Worm (Caenorhabditis elegans): ENCODE data around the gene mec-14.

DNA sequence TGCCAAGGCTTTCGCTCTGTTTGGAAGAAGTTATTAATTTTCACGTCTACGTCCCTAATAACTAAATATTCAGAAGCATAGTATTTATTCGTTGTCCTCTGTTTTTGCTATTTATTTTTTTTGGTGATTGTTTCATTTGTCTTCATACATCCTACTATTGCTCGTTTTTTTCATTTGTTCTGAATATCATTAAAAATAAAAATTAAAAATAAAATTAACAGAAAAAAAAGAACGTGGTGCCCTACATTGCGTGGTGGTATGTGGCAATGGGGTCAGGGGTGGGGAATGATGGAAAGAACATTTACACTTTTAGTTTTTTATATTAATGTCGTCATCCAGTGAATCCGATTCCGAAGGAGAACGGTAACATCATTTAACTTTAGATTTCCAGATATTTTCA, 48.3 kb upstream of the mec-14 start, which contains the start of gene ztf-31:
- TF ChIP-seq lin-13 (GFP tag; optimal IDR thresholded peaks at IDR 0.05) (no peak), mdt-29 (GFP tag; IDR thresholded peaks at IDR 0.05) (no peak), lin-39 (tag; optimal IDR thresholded peaks at IDR 0.05) (no peak), unc-39 (tag; optimal IDR thresholded peaks at IDR 0.05) (no peak), skn-1 (tag; optimal IDR thresholded peaks at IDR 0.05) (no peak)

Measured in whole organism, L4 larva.